Fruit fly (Drosophila melanogaster) Kc167 (cell line): ENCODE measurements around the gene CG15544.

Experiments used
- Myc ChIP-seq: fragments of >200 bp; optimal IDR thresholded peaks from 2 replicates; lab custom pipeline; 2017; ENCODE audit warnings: missing external identifiers
- Sin3A ChIP-seq: fragments of >200 bp; optimal IDR thresholded peaks from 2 replicates; lab custom pipeline; 2018; ENCODE audit warnings: missing external identifiers
- h ChIP-seq: fragments of >200 bp; optimal IDR thresholded peaks from 3 replicates; lab custom pipeline; 2018; ENCODE audit warnings: missing external identifiers
- insv ChIP-seq: fragments of >200 bp; optimal IDR thresholded peaks from 3 replicates; lab custom pipeline; 2018; ENCODE audit warnings: missing external identifiers
- psq ChIP-seq: fragments of >200 bp; optimal IDR thresholded peaks from 2 replicates; lab custom pipeline; 2017; ENCODE audit warnings: missing external identifiers
- ttk ChIP-seq: sonication (Bioruptor generic); optimal IDR thresholded peaks from 2 replicates; lab custom pipeline; 2017; ENCODE audit warnings: missing external identifiers

CG15544 gene

dm6 chr3R:30802115-30802682 is 25.4 kb upstream of the CG15544 start:
- TF ChIP-seq ttk (no peak), h (lab: Kevin White, UChicago) (no peak), Myc (lab: Kevin White, UChicago) (no peak), Sin3A (lab: Kevin White, UChicago) (no peak), insv (no peak)

- no peak for TF ChIP-seq insv
- no peak for TF ChIP-seq Myc (lab: Kevin White, UChicago)
- no peak for TF ChIP-seq h (lab: Kevin White, UChicago)
- TF ChIP-seq Sin3A (lab: Kevin White, UChicago), result no peak
- no peak for TF ChIP-seq psq (lab: Kevin White, UChicago)
- no peak for TF ChIP-seq ttk
These were observed 24.8 kb upstream of the CG15544 start for dm6 chr3R:30802779-30803178.

- no peak for TF ChIP-seq Myc (lab: Kevin White, UChicago)
- TF ChIP-seq psq (lab: Kevin White, UChicago), result no peak
- TF ChIP-seq insv, result no peak
- no peak for TF ChIP-seq Sin3A (lab: Kevin White, UChicago)
- TF ChIP-seq h (lab: Kevin White, UChicago), result no peak
- TF ChIP-seq ttk, result no peak
These were observed 24.3 kb upstream of the CG15544 start for dm6 chr3R:30803212-30803814.

dm6 chr3R:30803815-30804515 is 23.7 kb upstream of the CG15544 start:
- TF ChIP-seq Myc (lab: Kevin White, UChicago) (no peak), insv (no peak), ttk (no peak), psq (lab: Kevin White, UChicago) (no peak), h (lab: Kevin White, UChicago) (no peak), Sin3A (lab: Kevin White, UChicago) (no peak)

- TF ChIP-seq insv, result no peak
- no peak for TF ChIP-seq ttk
- TF ChIP-seq h (lab: Kevin White, UChicago), result no peak
- TF ChIP-seq Myc (lab: Kevin White, UChicago), result no peak
- no peak for TF ChIP-seq Sin3A (lab: Kevin White, UChicago)
- no peak for TF ChIP-seq psq (lab: Kevin White, UChicago)
These were observed 22.4 kb upstream of the CG15544 start for dm6 chr3R:30805196-30805595.

- TF ChIP-seq Myc (lab: Kevin White, UChicago), result no peak
- TF ChIP-seq Sin3A (lab: Kevin White, UChicago), result no peak
- no peak for TF ChIP-seq psq (lab: Kevin White, UChicago)
- TF ChIP-seq h (lab: Kevin White, UChicago), result no peak
- TF ChIP-seq ttk, result no peak
- no peak for TF ChIP-seq insv
These were observed 21.8 kb upstream of the CG15544 start for dm6 chr3R:30805762-30806371.

- TF ChIP-seq psq (lab: Kevin White, UChicago) (no peak), Myc (lab: Kevin White, UChicago) (no peak), ttk (no peak), insv (no peak), Sin3A (lab: Kevin White, UChicago) (no peak), h (lab: Kevin White, UChicago) (no peak)
These were observed 21.0 kb upstream of the CG15544 start, which contains the start of the genes wts and dj-1beta for dm6 chr3R:30806490-30807195. Gene wts (minus strand): TSS chr3R:30806619. Gene dj-1beta (plus strand): TSS chr3R:30807117.

- no peak for TF ChIP-seq h (lab: Kevin White, UChicago)
- no peak for TF ChIP-seq ttk
- TF ChIP-seq psq (lab: Kevin White, UChicago), result no peak
- TF ChIP-seq Myc (lab: Kevin White, UChicago), result no peak
- TF ChIP-seq Sin3A (lab: Kevin White, UChicago), result no peak
- TF ChIP-seq insv, result no peak
These were observed 19.0 kb upstream of the CG15544 start, which contains the start of gene cindr for dm6 chr3R:30808346-30809286. Gene cindr (plus strand): TSS chr3R:30808617.

dm6 chr3R:30809287-30809933 is 18.2 kb upstream of the CG15544 start:
- TF ChIP-seq h (lab: Kevin White, UChicago) (no peak), psq (lab: Kevin White, UChicago) (no peak)

- TF ChIP-seq Sin3A (lab: Kevin White, UChicago), result no peak
- TF ChIP-seq insv, result no peak
- TF ChIP-seq h (lab: Kevin White, UChicago), result no peak
- TF ChIP-seq ttk, result no peak
- TF ChIP-seq psq (lab: Kevin White, UChicago), result no peak
- no peak for TF ChIP-seq Myc (lab: Kevin White, UChicago)
These were observed 17.3 kb upstream of the CG15544 start for dm6 chr3R:30810274-30810813.
